Fruit fly (Drosophila melanogaster): ENCODE measurements around the gene CG11597.

DNA sequence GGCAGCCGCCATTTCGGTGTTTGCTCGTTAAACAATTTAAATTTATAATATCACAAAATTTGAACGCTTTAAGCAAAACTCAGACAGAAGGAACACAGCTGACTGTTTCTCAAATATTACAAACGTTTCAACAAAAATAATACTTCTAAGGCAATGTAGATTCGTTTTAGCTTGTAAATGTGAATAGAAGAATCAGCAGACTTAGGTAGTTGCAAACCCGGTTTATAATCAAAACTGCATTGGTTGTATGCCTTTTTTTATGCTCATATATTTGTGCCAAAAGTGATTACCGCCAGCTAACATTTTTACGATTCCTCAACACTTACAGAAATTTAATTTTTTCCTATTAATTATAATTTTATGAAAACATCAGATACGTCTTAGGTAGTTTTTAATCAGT is 47.7 kb downstream of the CG11597 start, which contains the start of gene Tim13:
- TF ChIP-seq Sox15 (GFP tag; optimal IDR thresholded peaks at IDR 0.05) (no peak), OdsH (GFP tag; optimal IDR thresholded peaks at IDR 0.05) (no peak), Hr39 (GFP tag; optimal IDR thresholded peaks at IDR 0.05) (no peak)

All from whole organism, prepupa.